Worm (Caenorhabditis elegans) whole organism, mixed stage, embryonic: ENCODE measurements around the gene nuaf-1.

Experiments used
- M03D4.4 ChIP-seq: sonication (generic microtip); optimal IDR thresholded peaks from 2 replicates; lab custom pipeline; 2017; ENCODE audit warnings: mild to moderate bottlenecking, missing genetic modification characterization, missing compliant biosample characterization
- blmp-1 ChIP-seq: fragments of 150-350 bp; optimal IDR thresholded peaks from 2 replicates; lab custom pipeline; 2014; ENCODE audit warnings: missing biosample characterization, missing genetic modification characterization
- ceh-39 ChIP-seq: fragments of 150-350 bp; optimal IDR thresholded peaks from 2 replicates; lab custom pipeline; 2014; ENCODE audit warnings: missing biosample characterization, missing genetic modification characterization
- ces-1 ChIP-seq: fragments of 150-350 bp; optimal IDR thresholded peaks from 2 replicates; lab custom pipeline; 2014; ENCODE audit warnings: missing biosample characterization, missing genetic modification reagents, missing genetic modification characterization
- cnd-1 ChIP-seq: fragments of 200-800 bp; sonication (Bioruptor generic); optimal IDR thresholded peaks from 2 replicates; lab custom pipeline; 2018; ENCODE audit warnings: mild to moderate bottlenecking, missing genetic modification characterization, missing compliant biosample characterization
- drap-1 ChIP-seq: fragments of 200-800 bp; sonication (Bioruptor generic); optimal IDR thresholded peaks from 3 replicates; lab custom pipeline; 2018; ENCODE audit warnings: mild to moderate bottlenecking, missing genetic modification characterization, missing compliant biosample characterization
- elt-1 ChIP-seq: sonication (generic microtip); optimal IDR thresholded peaks from 2 replicates; lab custom pipeline; 2017; ENCODE audit warnings: missing genetic modification characterization, mild to moderate bottlenecking, missing compliant biosample characterization, antibody characterized with exemption, moderate library complexity, borderline replicate concordance; ENCODE audit not compliant: insufficient read depth
- elt-3 ChIP-seq: fragments of 150-350 bp; optimal IDR thresholded peaks from 2 replicates; lab custom pipeline; 2014; ENCODE audit warnings: missing biosample characterization, missing genetic modification characterization
- flh-1 ChIP-seq: fragments of 200-800 bp; sonication (Bioruptor generic); optimal IDR thresholded peaks from 2 replicates; lab custom pipeline; 2018; ENCODE audit warnings: mild to moderate bottlenecking, missing genetic modification characterization, moderate library complexity, missing compliant biosample characterization
- ham-2 ChIP-seq: fragments of 200-800 bp; sonication (Bioruptor generic); optimal IDR thresholded peaks from 2 replicates; lab custom pipeline; 2018; ENCODE audit warnings: mild to moderate bottlenecking, missing genetic modification characterization, missing compliant biosample characterization
- hlh-1 ChIP-seq: fragments of 150-350 bp; optimal IDR thresholded peaks from 2 replicates; lab custom pipeline; 2014; ENCODE audit warnings: missing biosample characterization, missing genetic modification reagents, missing genetic modification characterization
- lin-13 ChIP-seq: fragments of 150-350 bp; optimal IDR thresholded peaks from 2 replicates; lab custom pipeline; 2014; ENCODE audit warnings: missing biosample characterization, missing genetic modification characterization
- lsy-2 ChIP-seq: fragments of 150-350 bp; optimal IDR thresholded peaks from 2 replicates; lab custom pipeline; 2014; ENCODE audit warnings: missing biosample characterization, missing genetic modification characterization
- mab-5 ChIP-seq: fragments of 150-350 bp; optimal IDR thresholded peaks from 2 replicates; lab custom pipeline; 2014; ENCODE audit warnings: missing biosample characterization, missing genetic modification characterization
- mep-1 ChIP-seq: fragments of 150-350 bp; optimal IDR thresholded peaks from 2 replicates; lab custom pipeline; 2017; ENCODE audit warnings: missing biosample characterization, missing genetic modification reagents, missing genetic modification characterization, inconsistent platforms
- mls-2 ChIP-seq: sonication (generic microtip); optimal IDR thresholded peaks from 2 replicates; lab custom pipeline; 2016; ENCODE audit warnings: mild to moderate bottlenecking, missing genetic modification characterization, moderate library complexity, missing compliant biosample characterization
- nhr-12 ChIP-seq: fragments of 150-350 bp; optimal IDR thresholded peaks from 2 replicates; lab custom pipeline; 2014; ENCODE audit warnings: missing biosample characterization, missing genetic modification characterization
- nhr-2 ChIP-seq: fragments of 150-350 bp; optimal IDR thresholded peaks from 2 replicates; lab custom pipeline; 2014; ENCODE audit warnings: missing biosample characterization, missing genetic modification characterization
- nhr-237 ChIP-seq: fragments of 150-350 bp; optimal IDR thresholded peaks from 2 replicates; lab custom pipeline; 2014; ENCODE audit warnings: missing biosample characterization, missing genetic modification characterization
- nhr-28 ChIP-seq: fragments of 150-350 bp; optimal IDR thresholded peaks from 2 replicates; lab custom pipeline; 2014; ENCODE audit warnings: missing biosample characterization, missing genetic modification characterization
- nhr-76 ChIP-seq: sonication (generic microtip); optimal IDR thresholded peaks from 2 replicates; lab custom pipeline; 2017; ENCODE audit warnings: missing biosample characterization, missing genetic modification characterization
- pha-4 ChIP-seq: fragments of 150-350 bp; optimal IDR thresholded peaks from 2 replicates; lab custom pipeline; 2018; ENCODE audit warnings: missing biosample characterization, missing genetic modification reagents, missing genetic modification characterization
- sem-2 ChIP-seq: fragments of 200-800 bp; sonication (Bioruptor generic); optimal IDR thresholded peaks from 2 replicates; lab custom pipeline; 2018; ENCODE audit warnings: mild to moderate bottlenecking, missing genetic modification characterization, missing compliant biosample characterization
- snpc-4 ChIP-seq: fragments of 150-350 bp; optimal IDR thresholded peaks from 2 replicates; lab custom pipeline; 2014; ENCODE audit warnings: missing biosample characterization, missing genetic modification characterization
- sptf-1 ChIP-seq: sonication (generic microtip); optimal IDR thresholded peaks from 2 replicates; lab custom pipeline; 2017; ENCODE audit warnings: mild to moderate bottlenecking, missing genetic modification characterization, moderate library complexity, missing compliant biosample characterization
- unc-120 ChIP-seq: sonication (generic microtip); optimal IDR thresholded peaks from 2 replicates; lab custom pipeline; 2017; ENCODE audit warnings: missing genetic modification characterization, missing compliant biosample characterization; ENCODE audit not compliant: poor library complexity, severe bottlenecking
- unc-39 ChIP-seq: fragments of 150-350 bp; optimal IDR thresholded peaks from 2 replicates; lab custom pipeline; 2014; ENCODE audit warnings: missing biosample characterization, missing genetic modification characterization
- unc-62 ChIP-seq: fragments of 150-350 bp; optimal IDR thresholded peaks from 2 replicates; lab custom pipeline; 2014; ENCODE audit warnings: missing biosample characterization, missing genetic modification reagents, missing genetic modification characterization
- zip-8 ChIP-seq: fragments of 150-350 bp; optimal IDR thresholded peaks from 2 replicates; lab custom pipeline; 2014; ENCODE audit warnings: missing biosample characterization, missing genetic modification characterization

nuaf-1 gene

DNA sequence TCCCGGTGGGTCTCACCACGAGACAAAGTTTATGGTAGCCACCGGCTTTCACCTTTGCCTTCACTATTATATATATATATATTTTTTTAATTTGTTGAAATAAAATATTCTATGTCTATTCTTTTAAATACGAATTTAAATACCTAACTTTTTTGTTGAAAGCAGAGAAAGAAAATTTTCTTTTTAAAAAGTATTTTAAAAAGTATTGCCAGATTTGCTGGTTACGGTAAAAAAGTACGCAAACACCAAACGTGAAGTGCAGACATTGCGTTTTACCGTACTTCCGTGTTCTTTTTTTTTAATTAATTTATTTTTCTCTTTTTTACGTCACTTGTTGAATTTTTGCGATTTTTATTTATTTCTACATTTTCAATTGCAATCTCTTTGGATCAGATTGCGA, 8.5 kb downstream of the nuaf-1 start, which contains the start of gene C56A3.8:
C56A3.8 (plus strand) TSS at position 301 of the 400 bp plus-strand sequence.
- TF ChIP-seq ces-1 (GFP tag; lab: Kevin White, UChicago): no peak
- TF ChIP-seq unc-120 (tag; lab: Kevin White, UChicago): no peak
- TF ChIP-seq elt-3 (tag; lab: Kevin White, UChicago): no peak
- no peak for TF ChIP-seq M03D4.4
- TF ChIP-seq ceh-39 (tag; lab: Kevin White, UChicago): no peak
- TF ChIP-seq blmp-1 (tag; lab: Kevin White, UChicago): no peak
- TF ChIP-seq nhr-28 (tag; lab: Kevin White, UChicago): no peak
- TF ChIP-seq unc-39: no peak
- no peak for TF ChIP-seq lsy-2 (tag; lab: Kevin White, UChicago)
- no peak for TF ChIP-seq lin-13 (tag; lab: Kevin White, UChicago)
- TF ChIP-seq flh-1 (GFP tag; lab: Kevin White, UChicago): no peak
- no peak for TF ChIP-seq nhr-237
- TF ChIP-seq nhr-12 (tag; lab: Kevin White, UChicago): no peak
- TF ChIP-seq zip-8 (tag; lab: Kevin White, UChicago): no peak
- no peak for TF ChIP-seq mep-1 (tag; lab: Kevin White, UChicago)

- TF ChIP-seq unc-62 (GFP tag; lab: Kevin White, UChicago): no peak
- TF ChIP-seq sem-2 (GFP tag; lab: Kevin White, UChicago): no peak
- TF ChIP-seq M03D4.4: no peak
- peak; percentile 19 for TF ChIP-seq ceh-39 (tag; lab: Kevin White, UChicago)
- TF ChIP-seq elt-1 (tag; lab: Kevin White, UChicago): no peak
- no peak for TF ChIP-seq drap-1
- no peak for TF ChIP-seq nhr-28 (tag; lab: Kevin White, UChicago)
- peak; percentile 65 for TF ChIP-seq sptf-1 (tag; lab: Kevin White, UChicago)
- peak; percentile 75 for TF ChIP-seq ces-1 (GFP tag; lab: Kevin White, UChicago)
- TF ChIP-seq pha-4 (tag; lab: Kevin White, UChicago): peak; percentile 46
- TF ChIP-seq lsy-2 (tag; lab: Kevin White, UChicago): peak; percentile 46
- no peak for TF ChIP-seq snpc-4
- TF ChIP-seq unc-120 (tag; lab: Kevin White, UChicago): no peak
- TF ChIP-seq hlh-1: peak; percentile 28
- peak; percentile 11 for TF ChIP-seq mls-2 (tag; lab: Kevin White, UChicago)
- no peak for TF ChIP-seq cnd-1 (tag; lab: Kevin White, UChicago)
- TF ChIP-seq nhr-237: peak; percentile 53
- TF ChIP-seq nhr-12 (tag; lab: Kevin White, UChicago): no peak
- peak; percentile 35 for TF ChIP-seq mep-1 (tag; lab: Kevin White, UChicago)
- TF ChIP-seq, all 35 proteins: peak for 9
These were observed 11.7 kb downstream of the nuaf-1 start, which contains the start of gene cav-2 for ce11 chrV:13556746-13557145. Gene cav-2, plus strand, starts transcription at chrV:13557104.

ce11 chrV:13556297-13556696, 12.1 kb downstream of the nuaf-1 start, which contains the start of gene C56A3.6:
Gene C56A3.6, minus strand, starts transcription at chrV:13556397.
- TF ChIP-seq hlh-1: peak; percentile 16
- no peak for TF ChIP-seq ham-2 (GFP tag; lab: Kevin White, UChicago)

ce11 chrV:13551601-13552000, 16.8 kb downstream of the nuaf-1 start, which contains the start of the genes C56A3.4 and C56A3.5:
Gene C56A3.4, minus strand, starts transcription at chrV:13551754.
Gene C56A3.5, plus strand, starts transcription at chrV:13551967.
- peak; percentile 22 for TF ChIP-seq ces-1 (GFP tag; lab: Kevin White, UChicago)
- no peak for TF ChIP-seq nhr-2

ce11 chrV:13536058-13536579, 32.3 kb downstream of the nuaf-1 start, which contains the start of gene frpr-5:
Gene frpr-5, minus strand, starts transcription at chrV:13536108.
- TF ChIP-seq ces-1 (GFP tag; lab: Kevin White, UChicago): peak; percentile 57
- TF ChIP-seq mab-5 (tag; lab: Kevin White, UChicago): no peak
- TF ChIP-seq, all 35 proteins: peak for 1

ce11 chrV:13532469-13532868, 36.0 kb downstream of the nuaf-1 start:
- no peak for TF ChIP-seq blmp-1 (tag; lab: Kevin White, UChicago)
- TF ChIP-seq elt-3 (tag; lab: Kevin White, UChicago): no peak
- TF ChIP-seq pha-4 (tag; lab: Kevin White, UChicago): no peak
- no peak for TF ChIP-seq snpc-4
- no peak for TF ChIP-seq nhr-76 (tag; lab: Kevin White, UChicago)
- TF ChIP-seq, all 35 proteins: peak for 0
